Worm (Caenorhabditis elegans): ENCODE results near the gene F58A6.1.

The F58A6.1 gene

DNA sequence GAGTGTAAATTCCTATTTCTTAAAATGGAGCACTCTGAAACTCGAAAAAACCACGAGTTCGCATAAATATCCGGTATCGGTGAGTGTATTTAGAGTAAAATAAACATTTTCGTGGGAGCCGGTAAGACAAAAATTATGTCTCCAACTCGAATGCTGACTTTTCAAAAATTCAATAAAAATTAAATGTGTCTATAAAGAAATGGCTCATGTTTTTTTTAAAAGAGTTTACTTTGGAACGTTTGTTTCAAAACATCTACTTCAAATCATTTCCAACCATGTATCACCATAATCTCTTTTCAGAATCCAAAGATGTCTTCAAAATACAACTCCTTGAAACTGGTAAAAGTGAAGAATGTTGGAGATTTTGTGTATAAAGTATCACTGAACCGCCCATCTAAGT, at the start of gene F58A6.1:
Gene F58A6.1 (plus strand): TSS at position 301 of the 400 bp plus-strand sequence.
- TF ChIP-seq lin-35 (GFP tag; optimal IDR thresholded peaks at IDR 0.05), result no peak
- no peak for TF ChIP-seq nhr-85 (tag)
- no peak for TF ChIP-seq efl-3 (GFP tag; optimal IDR thresholded peaks at IDR 0.05)
- no peak for TF ChIP-seq ztf-4 (tag; optimal IDR thresholded peaks at IDR 0.05)
- TF ChIP-seq snpc-4 (tag; optimal IDR thresholded peaks at IDR 0.05), result no peak
- TF ChIP-seq ceh-8 (GFP tag; optimal IDR thresholded peaks at IDR 0.05), result no peak

DNA sequence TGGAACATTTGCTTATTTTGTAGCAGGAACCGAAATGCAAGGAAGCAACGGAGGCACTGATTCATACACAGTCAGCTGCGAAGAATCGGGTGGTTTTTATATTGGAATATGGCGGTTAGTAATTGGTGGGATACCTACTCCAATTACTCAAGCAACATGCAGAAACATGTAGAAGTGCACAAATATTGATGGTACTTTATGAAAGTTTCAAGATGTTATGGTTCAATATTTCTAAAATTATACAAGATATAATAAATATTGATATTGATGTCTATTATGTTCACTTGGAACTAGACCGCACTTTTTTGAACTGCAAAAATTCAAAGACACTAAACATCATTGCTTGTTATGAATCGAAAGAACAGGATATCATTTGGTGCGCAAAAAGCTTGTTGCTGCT, 48.8 kb upstream of the F58A6.1 start, which contains the start of gene C04G6.13:
Gene C04G6.13 (plus strand): TSS at position 301 of the 400 bp plus-strand sequence.
- TF ChIP-seq xbp-1 (tag; optimal IDR thresholded peaks at IDR 0.05) (no peak), fkh-8 (tag; optimal IDR thresholded peaks at IDR 0.05) (no peak), lin-39 (tag; optimal IDR thresholded peaks at IDR 0.05) (no peak), unc-130 (tag; optimal IDR thresholded peaks at IDR 0.05) (no peak), C04F5.9 (tag; optimal IDR thresholded peaks at IDR 0.05) (no peak), snu-23 (GFP tag; optimal IDR thresholded peaks at IDR 0.05) (no peak), ztf-4 (tag; optimal IDR thresholded peaks at IDR 0.05) (no peak), C34B4.2 (tag; optimal IDR thresholded peaks at IDR 0.05) (no peak), Y116A8C.19 (tag; optimal IDR thresholded peaks at IDR 0.05; ENCODE audit: borderline replicate concordance) (no peak), ceh-88 (GFP tag; IDR thresholded peaks at IDR 0.05) (no peak)

- TF ChIP-seq grh-1 (GFP tag; IDR thresholded peaks at IDR 0.05), result no peak
- no peak for TF ChIP-seq nhr-77 (tag; optimal IDR thresholded peaks at IDR 0.05)
- no peak for TF ChIP-seq fkh-8 (tag; optimal IDR thresholded peaks at IDR 0.05)
- TF ChIP-seq dpl-1 (GFP tag; optimal IDR thresholded peaks at IDR 0.05), result no peak
- TF ChIP-seq mep-1 (tag; optimal IDR thresholded peaks at IDR 0.05), result no peak
- TF ChIP-seq tbx-2 (tag; optimal IDR thresholded peaks at IDR 0.05), result no peak
- no peak for TF ChIP-seq sup-37 (GFP tag; optimal IDR thresholded peaks at IDR 0.05)
- TF ChIP-seq pqm-1 (tag; optimal IDR thresholded peaks at IDR 0.05), result no peak
- no peak for TF ChIP-seq fkh-10 (GFP tag; optimal IDR thresholded peaks at IDR 0.05)
- no peak for TF ChIP-seq nhr-71 (tag; optimal IDR thresholded peaks at IDR 0.05)
- TF ChIP-seq hpl-2 (GFP tag; optimal IDR thresholded peaks at IDR 0.05), result no peak
- no peak for TF ChIP-seq mab-9 (GFP tag; IDR thresholded peaks at IDR 0.05)
- no peak for TF ChIP-seq tlp-1 (tag; optimal IDR thresholded peaks at IDR 0.05)
- TF ChIP-seq pag-3 (tag; optimal IDR thresholded peaks at IDR 0.05; ENCODE audit: borderline replicate concordance, insufficient read depth), result no peak
- TF ChIP-seq sox-4 (tag; optimal IDR thresholded peaks at IDR 0.05), result no peak
- TF ChIP-seq lin-39 (tag; optimal IDR thresholded peaks at IDR 0.05), result no peak
Measured at ce11 chrII:5099034-5099433, 43.7 kb upstream of the F58A6.1 start.

DNA sequence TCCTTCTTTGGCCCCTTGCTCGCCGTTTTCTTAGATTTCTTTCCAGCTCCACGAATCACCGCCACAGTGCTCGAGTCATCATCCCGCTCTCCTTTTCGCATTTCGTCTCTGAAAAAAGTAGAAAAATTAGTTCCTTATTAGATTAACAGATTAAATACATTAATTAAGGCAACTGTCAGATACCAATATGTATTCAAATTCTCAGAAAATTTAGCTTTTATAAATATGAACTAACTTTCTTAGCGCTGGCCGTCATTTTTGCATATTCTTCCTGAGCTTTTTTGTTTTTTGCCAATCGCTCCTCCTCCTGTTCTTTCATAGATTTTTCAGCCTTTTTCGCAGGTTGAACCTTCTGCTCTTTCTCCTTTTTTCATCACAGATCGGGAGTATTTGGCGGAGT, 43.1 kb upstream of the F58A6.1 start, which contains the start of gene C04G6.6:
Gene C04G6.6 (minus strand): TSS at position 101 of the 400 bp plus-strand sequence.
- TF ChIP-seq unc-86 (tag; optimal IDR thresholded peaks at IDR 0.05) (no peak), sup-37 (GFP tag; optimal IDR thresholded peaks at IDR 0.05) (no peak), nhr-77 (tag; optimal IDR thresholded peaks at IDR 0.05) (no peak), ceh-88 (GFP tag; IDR thresholded peaks at IDR 0.05) (no peak), fkh-4 (tag; optimal IDR thresholded peaks at IDR 0.05; ENCODE audit: borderline replicate concordance) (no peak), C04F5.9 (tag; optimal IDR thresholded peaks at IDR 0.05) (no peak), tlp-1 (tag; optimal IDR thresholded peaks at IDR 0.05) (no peak), lin-14 (GFP tag; optimal IDR thresholded peaks at IDR 0.05) (no peak), efl-3 (GFP tag; optimal IDR thresholded peaks at IDR 0.05) (no peak), pax-3 (tag; optimal IDR thresholded peaks at IDR 0.05) (no peak), ceh-8 (GFP tag; optimal IDR thresholded peaks at IDR 0.05) (no peak), dsc-1 (tag; optimal IDR thresholded peaks at IDR 0.05) (no peak), snu-23 (GFP tag; optimal IDR thresholded peaks at IDR 0.05) (no peak), F16B12.6 (tag; optimal IDR thresholded peaks at IDR 0.05) (no peak), C34B4.2 (tag; optimal IDR thresholded peaks at IDR 0.05) (no peak), aly-2 (tag; optimal IDR thresholded peaks at IDR 0.05) (no peak), snpc-4 (tag; optimal IDR thresholded peaks at IDR 0.05) (no peak), pqm-1 (tag; optimal IDR thresholded peaks at IDR 0.05) (no peak), ceh-63 (GFP tag; optimal IDR thresholded peaks at IDR 0.05) (no peak)
